Fruit fly (Drosophila melanogaster) whole organism, embryonic: ENCODE measurements around the gene Cyp12a4.

Source experiments
- CG11247 ChIP-seq: fragments of 200-800 bp; sonication (Bioruptor generic); IDR thresholded peaks from 2 replicates; pipeline ENCODE4 v1.3.6; 2022; ENCODE audit warnings: missing biosample characterization, missing genetic modification characterization
- CG13424 ChIP-seq: fragments of 200-800 bp; sonication (Bioruptor generic); optimal IDR thresholded peaks from 2 replicates; lab custom pipeline; 2019; ENCODE audit warnings: missing biosample characterization, mild to moderate bottlenecking, missing genetic modification characterization, moderate library complexity
- CG14441 ChIP-seq: fragments of 200-800 bp; sonication (Bioruptor generic); IDR thresholded peaks from 2 replicates; pipeline ENCODE4 v1.3.6; 2022; ENCODE audit warnings: missing biosample characterization, missing genetic modification characterization
- CG1529 ChIP-seq: fragments of 200-800 bp; sonication (Bioruptor generic); optimal IDR thresholded peaks from 3 replicates; lab custom pipeline; 2018; ENCODE audit warnings: missing biosample characterization, missing genetic modification characterization
- CG18476 ChIP-seq: fragments of 200-800 bp; sonication (Bioruptor generic); optimal IDR thresholded peaks from 2 replicates; lab custom pipeline; 2016; ENCODE audit warnings: missing biosample characterization, mild to moderate bottlenecking, missing genetic modification characterization
- CG18599 ChIP-seq: fragments of 200-800 bp; sonication (Bioruptor generic); optimal IDR thresholded peaks from 3 replicates; lab custom pipeline; 2017; ENCODE audit warnings: missing biosample characterization, missing genetic modification characterization, mild to moderate bottlenecking, moderate library complexity, missing genetic modification reagents
- CG2712 ChIP-seq: fragments of 200-800 bp; optimal IDR thresholded peaks from 3 replicates; lab custom pipeline; 2019; ENCODE audit warnings: missing biosample characterization, mild to moderate bottlenecking, missing genetic modification characterization, moderate library complexity
- CG2875 ChIP-seq: fragments of 200-800 bp; sonication (Bioruptor generic); optimal IDR thresholded peaks from 2 replicates; lab custom pipeline; 2017; ENCODE audit warnings: missing biosample characterization, mild to moderate bottlenecking, missing genetic modification characterization, missing genetic modification reagents
- CG32532 ChIP-seq: fragments of 200-800 bp; sonication (Bioruptor generic); IDR thresholded peaks from 2 replicates; pipeline ENCODE4 v1.3.6; 2022; ENCODE audit warnings: missing biosample characterization, missing genetic modification characterization
- CG3847 ChIP-seq: fragments of 200-800 bp; sonication (Bioruptor generic); IDR thresholded peaks from 2 replicates; pipeline ENCODE4 v1.3.6; 2022; ENCODE audit warnings: missing biosample characterization, missing genetic modification characterization
- CG4360 ChIP-seq: fragments of 200-800 bp; sonication (Bioruptor generic); IDR thresholded peaks from 2 replicates; pipeline ENCODE4 v1.3.6; 2022; ENCODE audit warnings: missing biosample characterization, missing genetic modification characterization
- CG4854 ChIP-seq: fragments of 200-800 bp; sonication (Bioruptor generic); optimal IDR thresholded peaks from 2 replicates; lab custom pipeline; 2016; ENCODE audit warnings: missing biosample characterization, missing genetic modification characterization, inconsistent platforms
- CG6683 ChIP-seq: fragments of 200-800 bp; sonication (Bioruptor generic); optimal IDR thresholded peaks from 2 replicates; lab custom pipeline; 2017; ENCODE audit warnings: missing biosample characterization, mild to moderate bottlenecking, missing genetic modification characterization, missing genetic modification reagents
- CG7839 ChIP-seq: fragments of 200-800 bp; sonication (Bioruptor generic); optimal IDR thresholded peaks from 3 replicates; lab custom pipeline; 2018; ENCODE audit warnings: missing biosample characterization, mild to moderate bottlenecking, missing genetic modification characterization, moderate library complexity
- CG8290 ChIP-seq, 3 experiments: fragments of 200-800 bp; sonication (Bioruptor generic); optimal IDR thresholded peaks; 2 replicates each; lab custom pipeline; 2016 to 2019; ENCODE audit warnings: missing biosample characterization in 3 of 3, missing genetic modification characterization in 3 of 3, mild to moderate bottlenecking in 2 of 3, moderate library complexity in 1 of 3
- CG8924 ChIP-seq: fragments of 200-800 bp; optimal IDR thresholded peaks from 3 replicates; lab custom pipeline; 2019; ENCODE audit warnings: missing biosample characterization, mild to moderate bottlenecking, missing genetic modification characterization, moderate library complexity
- CG9817 ChIP-seq: fragments of 200-800 bp; sonication (Bioruptor generic); optimal IDR thresholded peaks from 2 replicates; lab custom pipeline; 2018; ENCODE audit warnings: missing biosample characterization, mild to moderate bottlenecking, missing genetic modification characterization, moderate library complexity
- CG9932 ChIP-seq: fragments of 200-800 bp; sonication (Bioruptor generic); IDR thresholded peaks from 2 replicates; pipeline ENCODE4 v1.3.6; 2022; ENCODE audit warnings: missing biosample characterization, missing genetic modification characterization
- D19B ChIP-seq: fragments of 200-800 bp; sonication (Bioruptor generic); optimal IDR thresholded peaks from 2 replicates; lab custom pipeline; 2017; ENCODE audit warnings: missing biosample characterization, mild to moderate bottlenecking, missing genetic modification characterization
- Drgx ChIP-seq: fragments of 200-800 bp; sonication (Bioruptor generic); IDR thresholded peaks from 2 replicates; pipeline ENCODE4 v1.3.6; 2022; ENCODE audit warnings: missing biosample characterization, missing genetic modification characterization
- E2f2 ChIP-seq: fragments of 200-800 bp; sonication (Bioruptor generic); IDR thresholded peaks from 2 replicates; pipeline ENCODE4 v1.3.6; 2022; ENCODE audit warnings: missing biosample characterization, missing genetic modification characterization
- Fer1 ChIP-seq: fragments of 200-800 bp; sonication (Bioruptor generic); optimal IDR thresholded peaks from 2 replicates; lab custom pipeline; 2017; ENCODE audit warnings: missing biosample characterization, mild to moderate bottlenecking, missing genetic modification characterization
- Fer3 ChIP-seq: fragments of 200-800 bp; sonication (Bioruptor generic); optimal IDR thresholded peaks from 2 replicates; lab custom pipeline; 2018; ENCODE audit warnings: missing biosample characterization, mild to moderate bottlenecking, missing genetic modification characterization, moderate library complexity
- Hand ChIP-seq: fragments of 200-800 bp; sonication (Bioruptor generic); optimal IDR thresholded peaks from 2 replicates; lab custom pipeline; 2017; ENCODE audit warnings: mild to moderate bottlenecking, missing biosample characterization, missing genetic modification reagents, missing genetic modification characterization
- HmgD ChIP-seq: fragments of 200-800 bp; sonication (Bioruptor generic); optimal IDR thresholded peaks from 3 replicates; lab custom pipeline; 2016; ENCODE audit warnings: missing biosample characterization, missing genetic modification characterization
- Hsf ChIP-seq: fragments of 200-800 bp; sonication (Bioruptor generic); optimal IDR thresholded peaks from 3 replicates; lab custom pipeline; 2016; ENCODE audit warnings: missing biosample characterization, missing genetic modification characterization
- Mad ChIP-seq: fragments of 200-800 bp; sonication (Bioruptor generic); optimal IDR thresholded peaks from 2 replicates; lab custom pipeline; 2016; ENCODE audit warnings: missing biosample characterization, missing genetic modification characterization
- Max ChIP-seq: fragments of 200-800 bp; sonication (Bioruptor generic); optimal IDR thresholded peaks from 2 replicates; lab custom pipeline; 2016; ENCODE audit warnings: missing biosample characterization, mild to moderate bottlenecking, missing genetic modification characterization
- NK7.1 ChIP-seq: fragments of 200-800 bp; sonication (Bioruptor generic); optimal IDR thresholded peaks from 3 replicates; lab custom pipeline; 2016; ENCODE audit warnings: missing biosample characterization, missing genetic modification characterization
- PHDP ChIP-seq: fragments of 200-800 bp; sonication (Bioruptor generic); optimal IDR thresholded peaks from 3 replicates; lab custom pipeline; 2018; ENCODE audit warnings: missing biosample characterization, mild to moderate bottlenecking, missing genetic modification characterization, moderate library complexity
- Ravus ChIP-seq: fragments of 200-800 bp; sonication (Bioruptor generic); IDR thresholded peaks from 2 replicates; pipeline ENCODE4 v1.3.6; 2022; ENCODE audit warnings: missing biosample characterization, missing genetic modification characterization
- Rfx ChIP-seq: fragments of 200-800 bp; sonication (Bioruptor generic); IDR thresholded peaks from 2 replicates; pipeline ENCODE4 v1.3.6; 2022; ENCODE audit warnings: missing biosample characterization, missing genetic modification characterization
- Ssrp ChIP-seq: fragments of 200-800 bp; sonication (Bioruptor generic); optimal IDR thresholded peaks from 2 replicates; lab custom pipeline; 2018; ENCODE audit warnings: missing biosample characterization, mild to moderate bottlenecking, missing genetic modification characterization, moderate library complexity
- Xbp1 ChIP-seq: fragments of 200-800 bp; sonication (Bioruptor generic); optimal IDR thresholded peaks from 3 replicates; lab custom pipeline; 2016; ENCODE audit warnings: missing biosample characterization, mild to moderate bottlenecking, missing genetic modification characterization
- abd-A ChIP-seq: fragments of 200-800 bp; sonication (Bioruptor generic); optimal IDR thresholded peaks from 3 replicates; lab custom pipeline; 2019; ENCODE audit warnings: missing biosample characterization, mild to moderate bottlenecking, missing genetic modification characterization, moderate library complexity
- bcd ChIP-seq: fragments of 200-800 bp; sonication (Bioruptor generic); optimal IDR thresholded peaks from 2 replicates; lab custom pipeline; 2017; ENCODE audit warnings: missing biosample characterization, mild to moderate bottlenecking, missing genetic modification characterization
- bsh ChIP-seq, 2 experiments: fragments of 200-800 bp; sonication (Bioruptor generic); optimal IDR thresholded peaks; 2 replicates each; lab custom pipeline; 2017 to 2018; ENCODE audit warnings: mild to moderate bottlenecking in 2 of 2, missing biosample characterization in 2 of 2, missing genetic modification characterization in 2 of 2, moderate library complexity in 1 of 2
- caup ChIP-seq: fragments of 200-800 bp; sonication (Bioruptor generic); optimal IDR thresholded peaks from 3 replicates; lab custom pipeline; 2017; ENCODE audit warnings: missing biosample characterization, mild to moderate bottlenecking, missing genetic modification characterization, moderate library complexity; ENCODE audit not compliant: severe bottlenecking
- ci ChIP-seq: fragments of 200-800 bp; sonication (Bioruptor generic); IDR thresholded peaks from 3 replicates; pipeline ENCODE4 v1.3.6; 2022; ENCODE audit warnings: missing biosample characterization, missing genetic modification characterization
- danr ChIP-seq: fragments of 200-800 bp; sonication (Bioruptor generic); IDR thresholded peaks from 2 replicates; pipeline ENCODE4 v1.3.6; 2022; ENCODE audit warnings: missing biosample characterization, missing genetic modification characterization
- emc ChIP-seq: fragments of 200-800 bp; sonication (Bioruptor generic); optimal IDR thresholded peaks from 2 replicates; lab custom pipeline; 2016; ENCODE audit warnings: missing biosample characterization, missing genetic modification characterization
- klu ChIP-seq: fragments of 200-800 bp; sonication (Bioruptor generic); IDR thresholded peaks from 2 replicates; pipeline ENCODE4 v1.3.6; 2022; ENCODE audit warnings: missing biosample characterization, missing genetic modification characterization
- kni ChIP-seq: fragments of 200-800 bp; sonication (Bioruptor generic); optimal IDR thresholded peaks from 3 replicates; lab custom pipeline; 2017; ENCODE audit warnings: mild to moderate bottlenecking, missing biosample characterization, missing genetic modification reagents, missing genetic modification characterization
- oc ChIP-seq: fragments of 200-800 bp; sonication (Bioruptor generic); optimal IDR thresholded peaks from 2 replicates; lab custom pipeline; 2018; ENCODE audit warnings: missing biosample characterization, mild to moderate bottlenecking, missing genetic modification characterization, moderate library complexity
- slp2 ChIP-seq: fragments of 200-800 bp; sonication (Bioruptor generic); optimal IDR thresholded peaks from 2 replicates; lab custom pipeline; 2016; ENCODE audit warnings: missing biosample characterization, missing genetic modification characterization
- stc ChIP-seq: fragments of 200-800 bp; sonication (Bioruptor generic); IDR thresholded peaks from 2 replicates; pipeline ENCODE4 v1.3.6; 2022; ENCODE audit warnings: missing biosample characterization, missing genetic modification characterization
- stwl ChIP-seq: fragments of 200-800 bp; sonication (Bioruptor generic); optimal IDR thresholded peaks from 3 replicates; lab custom pipeline; 2018; ENCODE audit warnings: missing biosample characterization, mild to moderate bottlenecking, missing genetic modification characterization, moderate library complexity
- tin ChIP-seq: fragments of 200-800 bp; sonication (Bioruptor generic); optimal IDR thresholded peaks from 3 replicates; lab custom pipeline; 2016; ENCODE audit warnings: missing biosample characterization, missing genetic modification characterization
- toy ChIP-seq: fragments of 200-800 bp; sonication (Bioruptor generic); IDR thresholded peaks from 2 replicates; pipeline ENCODE4 v1.3.6; 2022; ENCODE audit warnings: missing biosample characterization, missing genetic modification characterization
- ttk ChIP-seq: fragments of 200-800 bp; sonication (Bioruptor generic); IDR thresholded peaks from 2 replicates; pipeline ENCODE4 v2.1.2; 2022; ENCODE audit warnings: missing biosample characterization, missing genetic modification characterization
- unpg ChIP-seq: fragments of 200-800 bp; sonication (Bioruptor generic); optimal IDR thresholded peaks from 3 replicates; lab custom pipeline; 2018; ENCODE audit warnings: missing biosample characterization, mild to moderate bottlenecking, missing genetic modification characterization, moderate library complexity

Gene Cyp12a4

DNA sequence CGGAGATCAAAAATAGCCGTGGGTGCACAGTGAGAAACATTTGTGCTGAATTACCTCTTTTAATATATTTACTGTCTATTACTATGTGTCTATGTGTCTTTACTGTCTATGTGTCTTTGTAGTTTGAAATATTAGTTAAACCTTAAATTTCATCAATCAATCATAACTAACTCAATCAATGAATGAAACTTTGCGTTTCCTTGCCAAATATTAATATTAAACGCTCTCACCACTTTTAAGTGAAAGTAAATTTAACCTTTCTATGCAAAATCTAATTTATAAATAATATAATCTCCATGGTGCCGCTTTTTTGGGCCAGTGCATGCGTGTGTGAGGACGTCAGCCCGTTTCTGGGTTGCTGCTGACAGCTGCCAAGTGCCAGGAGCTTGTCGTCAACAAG is 46.3 kb downstream of the Cyp12a4 start (continued):
- peak; percentile 31 for TF ChIP-seq CG18599 (GFP tag; lab: Kevin White, UChicago)
- TF ChIP-seq danr (GFP tag; lab: Robert Waterston, UW): no peak
- TF ChIP-seq CG13424 (tag; lab: Kevin White, UChicago): peak; percentile 28
- peak; percentile 18; the same call in 1 of the 2 replicates for TF ChIP-seq CG9932
- TF ChIP-seq CG8924 (tag; lab: Kevin White, UChicago): peak; percentile 5
- TF ChIP-seq NK7.1 (GFP tag; lab: Kevin White, UChicago): no peak
- TF ChIP-seq klu: no peak
- TF ChIP-seq ttk (GFP tag; lab: Robert Waterston, UW): 0 out of 2 replicates have a peak, but pooled peaks have one; percentile 6
- peak; percentile 17 for TF ChIP-seq bcd
- no peak for TF ChIP-seq CG6683 (GFP tag; lab: Kevin White, UChicago)
- TF ChIP-seq CG32532 (GFP tag; lab: Robert Waterston, UW): no peak; the same call in 1 of the 2 replicates
- no peak for TF ChIP-seq D19B
- no peak for TF ChIP-seq CG11247 (GFP tag; lab: Robert Waterston, UW)
- peak; percentile 6 for TF ChIP-seq PHDP (tag; lab: Kevin White, UChicago)
- 0 out of 2 replicates have a peak, but pooled peaks have one; percentile 16 for TF ChIP-seq CG14441 (GFP tag; lab: Robert Waterston, UW)
- peak; percentile 17 for TF ChIP-seq Fer1 (GFP tag; lab: Kevin White, UChicago)
- TF ChIP-seq CG8290 (GFP tag; optimal IDR thresholded peaks at IDR 0.05; lab: Kevin White, UChicago): no peak
- TF ChIP-seq CG8290 (tag; optimal IDR thresholded peaks at IDR 0.05; lab: Kevin White, UChicago): peak in 1 of 2 experiments; percentile 16
- peak; percentile 7 for TF ChIP-seq Fer3 (tag; lab: Kevin White, UChicago)
- peak; percentile 8 for TF ChIP-seq Hsf
- no peak for TF ChIP-seq CG4854 (GFP tag; lab: Kevin White, UChicago)
- peak in 1 of 2 experiments; percentile 52 for TF ChIP-seq bsh (GFP tag; optimal IDR thresholded peaks at IDR 0.05; lab: Kevin White, UChicago)
- TF ChIP-seq Xbp1: peak; percentile 10
- peak; percentile 30 for TF ChIP-seq Ssrp
- peak; percentile 16 for TF ChIP-seq CG9817
- TF ChIP-seq abd-A (tag; lab: Kevin White, UChicago): no peak
- peak; percentile 67; the same call in 1 of the 2 replicates for TF ChIP-seq Drgx (GFP tag; lab: Robert Waterston, UW)
- no peak for TF ChIP-seq emc (GFP tag; lab: Kevin White, UChicago)
- TF ChIP-seq stc (GFP tag; lab: Robert Waterston, UW): no peak
- no peak for TF ChIP-seq caup
- no peak for TF ChIP-seq ci (GFP tag; lab: Robert Waterston, UW)
- peak; percentile 5 for TF ChIP-seq tin (GFP tag; lab: Kevin White, UChicago)
- peak; percentile 46 for TF ChIP-seq CG7839 (tag; lab: Kevin White, UChicago)
- TF ChIP-seq CG3847 (GFP tag; lab: Robert Waterston, UW): peak; percentile 21; the same call in 1 of the 2 replicates
- no peak for TF ChIP-seq Ravus (GFP tag; lab: Robert Waterston, UW)
- no peak for TF ChIP-seq stwl (tag; lab: Kevin White, UChicago)
- no peak for TF ChIP-seq CG18476 (GFP tag; lab: Kevin White, UChicago)
- TF ChIP-seq Mad (GFP tag; lab: Kevin White, UChicago): peak; percentile 8

DNA sequence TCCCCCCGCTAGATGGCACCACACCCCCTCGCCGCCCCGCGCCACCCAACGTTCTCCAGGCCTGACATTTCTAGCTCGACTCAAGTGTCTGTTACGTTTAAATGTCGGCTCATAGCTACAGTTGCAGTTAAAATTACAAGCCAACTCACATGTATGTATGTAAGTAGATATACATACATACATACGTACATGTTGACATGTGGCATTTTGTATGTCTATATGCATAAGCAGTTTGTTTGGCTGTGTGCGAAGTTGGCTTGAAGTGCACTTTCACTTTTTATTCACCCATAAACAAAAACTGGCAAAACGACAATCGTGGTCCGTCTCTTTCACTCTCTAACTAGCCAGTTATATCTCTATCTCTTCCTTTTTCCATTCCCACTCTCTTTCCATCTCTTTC is 47.9 kb downstream of the Cyp12a4 start:
- no peak for TF ChIP-seq slp2 (GFP tag; lab: Kevin White, UChicago)
- no peak for TF ChIP-seq HmgD
- peak; percentile 56 for TF ChIP-seq oc
- TF ChIP-seq CG4360 (GFP tag; lab: Robert Waterston, UW): peak; percentile 16; the same call in 1 of the 2 replicates
- no peak for TF ChIP-seq E2f2 (GFP tag; lab: Robert Waterston, UW)
- TF ChIP-seq Max (GFP tag; lab: Kevin White, UChicago): no peak
- no peak for TF ChIP-seq CG8290 (GFP tag; optimal IDR thresholded peaks at IDR 0.05; lab: Kevin White, UChicago)
- TF ChIP-seq CG8290 (tag; optimal IDR thresholded peaks at IDR 0.05; lab: Kevin White, UChicago): peak in 1 of 2 experiments; percentile 21
- peak; percentile 86 for TF ChIP-seq kni (GFP tag; lab: Kevin White, UChicago)
- peak; percentile 76 for TF ChIP-seq CG2875 (GFP tag; lab: Kevin White, UChicago)
- TF ChIP-seq Hand (GFP tag; lab: Kevin White, UChicago): no peak
- peak; percentile 8 for TF ChIP-seq unpg (GFP tag; lab: Kevin White, UChicago)
- peak; percentile 4 for TF ChIP-seq CG13424 (tag; lab: Kevin White, UChicago)
- no peak for TF ChIP-seq toy (GFP tag; lab: Robert Waterston, UW)
- peak; percentile 48 for TF ChIP-seq CG1529 (GFP tag; lab: Kevin White, UChicago)
- no peak for TF ChIP-seq Rfx (GFP tag; lab: Robert Waterston, UW)
- no peak for TF ChIP-seq CG2712 (tag; lab: Kevin White, UChicago)
